Worm (Caenorhabditis elegans) whole organism, midembryonic: ENCODE results near the gene tag-325.

Source experiments
- klf-2 ChIP-seq: fragments of 200-800 bp; sonication (Bioruptor generic); conservative IDR thresholded peaks from 2 replicates; pipeline ENCODE4 v1.3.6; 2022; ENCODE audit warnings: missing genetic modification reagents, missing genetic modification characterization, missing compliant biosample characterization
- ztf-23 ChIP-seq: fragments of 200-800 bp; sonication (Bioruptor generic); IDR thresholded peaks from 2 replicates; pipeline ENCODE4 v1.3.6; 2022; ENCODE audit warnings: missing genetic modification reagents, missing genetic modification characterization, missing compliant biosample characterization

DNA sequence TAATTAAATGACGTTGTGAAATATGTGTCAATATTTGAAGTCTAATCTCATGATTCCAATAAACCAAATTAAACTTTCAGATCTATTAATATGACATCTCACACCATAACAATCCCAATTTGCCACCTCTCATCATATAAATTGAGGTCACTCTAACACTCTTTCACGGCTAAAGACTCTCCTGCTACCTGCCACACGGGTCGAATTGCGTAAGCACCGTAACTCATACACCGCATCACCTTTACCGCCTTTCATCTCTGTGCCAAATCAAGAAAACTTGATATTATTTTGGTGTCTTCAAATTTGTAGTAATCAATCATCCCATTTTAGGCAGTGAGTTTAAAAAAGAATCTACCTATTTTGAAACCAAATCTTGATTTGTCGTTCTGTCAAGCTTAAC lies 9.7 kb downstream of the tag-325 start:
- TF ChIP-seq klf-2 (GFP tag; lab: Robert Waterston, UW) (no peak), ztf-23 (GFP tag; lab: Robert Waterston, UW) (no peak)
